Worm (Caenorhabditis elegans): ENCODE measurements around the gene cdc-25.2.

- TF ChIP-seq pha-4 (tag; optimal IDR thresholded peaks at IDR 0.05), result no peak
- TF ChIP-seq nhr-237 (tag; optimal IDR thresholded peaks at IDR 0.05), result no peak
- no peak for TF ChIP-seq unc-62 (GFP tag; optimal IDR thresholded peaks at IDR 0.05)
- TF ChIP-seq nhr-28 (tag; optimal IDR thresholded peaks at IDR 0.05), result no peak
- no peak for TF ChIP-seq tbx-8 (GFP tag; optimal IDR thresholded peaks at IDR 0.05)
- TF ChIP-seq elt-3 (tag; optimal IDR thresholded peaks at IDR 0.05), result no peak
- no peak for TF ChIP-seq ces-1 (GFP tag; optimal IDR thresholded peaks at IDR 0.05)
- TF ChIP-seq elt-1 (tag; optimal IDR thresholded peaks at IDR 0.05; ENCODE audit: borderline replicate concordance, insufficient read depth), result no peak
- no peak for TF ChIP-seq ceh-39 (tag; optimal IDR thresholded peaks at IDR 0.05)
- no peak for TF ChIP-seq nhr-76 (tag; optimal IDR thresholded peaks at IDR 0.05)
- no peak for TF ChIP-seq snpc-4 (tag; optimal IDR thresholded peaks at IDR 0.05)
- no peak for TF ChIP-seq mep-1 (tag; optimal IDR thresholded peaks at IDR 0.05)
Measured at ce11 chrV:1547843-1548242, 19.0 kb upstream of the cdc-25.2 start, which contains the start of gene F52F10.2.

Measured in whole organism, mixed stage, embryonic.